Worm (Caenorhabditis elegans): Measurements from ENCODE around the gene sru-28.

- TF ChIP-seq elt-3 (tag; optimal IDR thresholded peaks at IDR 0.05) (no peak), sptf-1 (tag; optimal IDR thresholded peaks at IDR 0.05) (no peak), unc-62 (GFP tag; optimal IDR thresholded peaks at IDR 0.05) (no peak), lsy-2 (tag; optimal IDR thresholded peaks at IDR 0.05) (no peak), mab-5 (tag; optimal IDR thresholded peaks at IDR 0.05) (no peak), elt-1 (tag; optimal IDR thresholded peaks at IDR 0.05; ENCODE audit: borderline replicate concordance, insufficient read depth) (no peak), unc-120 (tag; optimal IDR thresholded peaks at IDR 0.05; ENCODE audit: poor library complexity, severe bottlenecking) (no peak), pha-4 (tag; optimal IDR thresholded peaks at IDR 0.05) (no peak), drap-1 (GFP tag; optimal IDR thresholded peaks at IDR 0.05) (no peak)
These were observed 24.4 kb upstream of the sru-28 start, which contains the start of gene C38C3.4 for ce11 chrV:1481742-1482141.
